Fruit fly (Drosophila melanogaster): ENCODE results near the gene CG31706.

Gene CG31706

dm6 chr2L:11530952-11531351 lies at the start of gene CG31706:
TSS of gene CG31706 (minus strand) at chr2L:11531052.
- TF ChIP-seq noc (tag; optimal IDR thresholded peaks at IDR 0.05): no peak

dm6 chr2L:11553825-11554224 lies 23.0 kb upstream of the CG31706 start:
- TF ChIP-seq noc (tag; optimal IDR thresholded peaks at IDR 0.05): no peak

dm6 chr2L:11535845-11536244 lies 5.0 kb upstream of the CG31706 start, which contains the start of gene CG43438:
TSS of gene CG43438 (plus strand) at chr2L:11536145.
- no peak for TF ChIP-seq noc (tag; optimal IDR thresholded peaks at IDR 0.05)

- no peak for TF ChIP-seq noc (tag; optimal IDR thresholded peaks at IDR 0.05)
Observed at dm6 chr2L:11531520-11531919, 668 bp upstream of the CG31706 start, which contains the start of gene CG34162. TSS of gene CG34162 (plus strand) at chr2L:11531820.

- peak; percentile 87 for TF ChIP-seq noc (tag; optimal IDR thresholded peaks at IDR 0.05)
Observed at dm6 chr2L:11528129-11528589, 2.7 kb downstream of the CG31706 start, which contains the start of gene CG31705. TSS of gene CG31705 (minus strand) at chr2L:11528205.

dm6 chr2L:11522676-11523075 lies 8.2 kb downstream of the CG31706 start, which contains the start of gene CG43153:
TSS of gene CG43153 (minus strand) at chr2L:11522776.
- no peak for TF ChIP-seq noc (tag; optimal IDR thresholded peaks at IDR 0.05)

dm6 chr2L:11521185-11521584 lies 9.7 kb downstream of the CG31706 start, which contains the start of gene CG14930:
TSS of gene CG14930 (minus strand) at chr2L:11521285.
- TF ChIP-seq noc (tag; optimal IDR thresholded peaks at IDR 0.05): no peak

dm6 chr2L:11519532-11519931 lies 11.3 kb downstream of the CG31706 start, which contains the start of gene CG14929:
TSS of gene CG14929 (plus strand) at chr2L:11519832.
- TF ChIP-seq noc (tag; optimal IDR thresholded peaks at IDR 0.05): no peak

DNA sequence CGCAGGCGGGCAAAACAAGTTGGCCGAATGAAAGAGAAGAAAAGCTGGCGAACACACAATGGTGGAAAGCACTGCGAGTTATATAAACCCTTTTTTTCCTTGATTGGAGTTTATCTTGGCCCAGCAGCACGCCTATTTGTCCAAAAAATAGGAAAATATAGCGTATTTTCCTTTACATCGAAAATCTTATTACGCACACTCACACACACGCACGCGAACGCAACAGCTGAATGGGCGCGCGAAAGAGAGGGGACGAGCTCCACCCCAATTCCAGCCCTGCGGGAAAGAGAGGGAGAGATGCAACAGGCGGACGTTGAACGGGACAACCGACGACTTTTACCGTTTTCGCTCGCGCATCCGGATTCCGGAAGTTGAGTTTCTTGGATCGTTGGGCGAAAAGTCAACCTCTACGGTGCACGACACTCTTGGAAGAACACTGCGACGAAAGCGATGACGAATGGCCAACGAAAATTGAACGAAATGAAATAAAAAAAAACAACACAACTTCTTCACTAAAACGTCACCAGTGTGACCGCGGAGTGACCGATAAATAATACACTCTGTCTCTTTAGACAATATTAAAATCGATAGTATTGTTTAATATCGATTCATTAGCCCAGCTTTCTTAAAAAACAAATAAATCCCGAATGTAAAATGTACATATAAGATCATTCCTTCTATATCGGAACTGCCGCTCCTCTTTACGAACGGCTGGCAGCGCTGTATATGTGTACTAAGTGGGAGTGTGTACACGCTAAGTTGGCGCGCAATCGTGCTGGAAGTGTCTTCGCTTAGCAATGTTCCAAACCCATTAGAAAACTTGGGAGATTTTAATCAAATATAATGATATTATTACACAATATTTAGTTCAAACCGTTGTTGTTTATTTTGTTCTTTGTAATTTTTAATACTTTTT lies 14.1 kb downstream of the CG31706 start, which contains the start of the genes Dlg5 and CG4970:
Gene Dlg5, minus strand, starts transcription at position 556 of the 916 bp plus-strand sequence.
Gene CG4970, plus strand, starts transcription at position 866 of the 916 bp plus-strand sequence.
- no peak for TF ChIP-seq noc (tag; optimal IDR thresholded peaks at IDR 0.05)

dm6 chr2L:11504896-11505569 lies 25.8 kb downstream of the CG31706 start:
- TF ChIP-seq noc (tag; optimal IDR thresholded peaks at IDR 0.05): no peak

DNA sequence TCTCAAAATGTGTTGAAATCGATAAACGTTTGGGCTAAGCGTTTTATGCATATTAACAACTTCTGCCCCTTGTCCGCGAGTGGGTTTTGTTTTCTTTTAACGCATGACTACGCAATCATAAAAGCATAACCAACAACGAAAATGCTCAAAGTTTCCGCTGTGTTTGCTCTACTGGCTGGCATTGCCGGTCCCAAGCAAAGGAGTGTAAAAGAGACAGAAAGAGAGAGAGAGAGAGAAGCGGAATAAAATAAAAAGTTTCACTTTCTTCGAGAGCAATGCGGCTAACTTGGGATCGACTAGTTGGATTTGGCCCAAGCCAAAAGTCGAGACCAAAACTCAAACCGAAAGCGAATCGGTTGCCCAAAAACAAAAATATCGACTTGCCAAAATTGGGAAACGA lies 28.2 kb downstream of the CG31706 start:
- no peak for TF ChIP-seq noc (tag; optimal IDR thresholded peaks at IDR 0.05)

dm6 chr2L:11501427-11501968 lies 29.4 kb downstream of the CG31706 start, which contains the start of gene spz4:
TSS of gene spz4 (plus strand) at chr2L:11501715.
- TF ChIP-seq noc (tag; optimal IDR thresholded peaks at IDR 0.05): no peak

DNA sequence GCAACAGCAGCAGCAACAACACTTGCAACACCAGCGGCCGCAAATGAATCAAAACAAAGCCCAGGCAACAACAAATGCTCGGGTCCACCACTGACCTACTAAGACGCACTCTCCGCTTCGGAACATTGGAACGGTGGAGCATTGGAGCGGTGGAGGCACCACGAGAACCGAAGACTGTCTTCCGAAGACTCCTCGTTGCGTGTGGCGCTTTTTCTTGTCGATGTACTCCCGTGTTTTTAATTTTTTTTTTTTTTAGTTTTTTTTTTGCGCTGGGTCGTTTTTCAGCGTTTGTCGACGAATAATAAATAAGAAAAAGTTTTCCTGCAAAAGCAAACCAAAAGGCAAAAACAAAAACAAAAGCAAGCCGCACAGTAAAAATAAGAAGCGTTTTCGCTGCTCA lies 30.2 kb downstream of the CG31706 start:
- no peak for TF ChIP-seq noc (tag; optimal IDR thresholded peaks at IDR 0.05)

- TF ChIP-seq noc (tag; optimal IDR thresholded peaks at IDR 0.05): no peak
Observed at dm6 chr2L:11498839-11499238, 32.0 kb downstream of the CG31706 start, which contains the start of gene Cog8. TSS of gene Cog8 (minus strand) at chr2L:11498948.

- no peak for TF ChIP-seq noc (tag; optimal IDR thresholded peaks at IDR 0.05)
Observed at dm6 chr2L:11493933-11494332, 36.9 kb downstream of the CG31706 start.
